Fruit fly (Drosophila melanogaster) whole organism, embryonic: Measurements from ENCODE around the gene CG5516.

Experiments
- ATbp ChIP-seq: fragments of 200-800 bp; sonication (Bioruptor generic); optimal IDR thresholded peaks from 2 replicates; lab custom pipeline; 2017; ENCODE audit warnings: missing biosample characterization, mild to moderate bottlenecking, missing genetic modification characterization, missing genetic modification reagents
- Antp ChIP-seq: fragments of 200-800 bp; sonication (Bioruptor generic); optimal IDR thresholded peaks from 3 replicates; lab custom pipeline; 2016; ENCODE audit warnings: missing biosample characterization, missing genetic modification characterization
- CG10209 ChIP-seq: fragments of 200-800 bp; sonication (Bioruptor generic); optimal IDR thresholded peaks from 3 replicates; lab custom pipeline; 2017; ENCODE audit warnings: missing biosample characterization, mild to moderate bottlenecking, missing genetic modification characterization, missing genetic modification reagents
- CG10366 ChIP-seq: fragments of 200-800 bp; sonication (Bioruptor generic); IDR thresholded peaks from 2 replicates; pipeline ENCODE4 v1.3.6; 2022; ENCODE audit warnings: missing biosample characterization, missing genetic modification characterization
- CG12769 ChIP-seq: fragments of 200-800 bp; sonication (Bioruptor generic); optimal IDR thresholded peaks from 2 replicates; lab custom pipeline; 2019; ENCODE audit warnings: missing biosample characterization, mild to moderate bottlenecking, missing genetic modification characterization, moderate library complexity
- CG13287 ChIP-seq: fragments of 200-800 bp; sonication (Bioruptor generic); IDR thresholded peaks from 2 replicates; pipeline ENCODE4 v1.3.6; 2022; ENCODE audit warnings: missing biosample characterization, missing genetic modification characterization; ENCODE audit not compliant: partially characterized antibody
- CG14014 ChIP-seq: fragments of 200-800 bp; sonication (Bioruptor generic); IDR thresholded peaks from 2 replicates; pipeline ENCODE4 v1.3.6; 2022; ENCODE audit warnings: missing biosample characterization, missing genetic modification characterization
- CG14710 ChIP-seq: fragments of 200-800 bp; sonication (Bioruptor generic); optimal IDR thresholded peaks from 3 replicates; lab custom pipeline; 2019; ENCODE audit warnings: missing biosample characterization, mild to moderate bottlenecking, missing genetic modification characterization, moderate library complexity
- CG18262 ChIP-seq: fragments of 200-800 bp; optimal IDR thresholded peaks from 3 replicates; lab custom pipeline; 2019; ENCODE audit warnings: missing biosample characterization, mild to moderate bottlenecking, missing genetic modification characterization, moderate library complexity
- CG18476 ChIP-seq: fragments of 200-800 bp; sonication (Bioruptor generic); optimal IDR thresholded peaks from 2 replicates; lab custom pipeline; 2016; ENCODE audit warnings: missing biosample characterization, mild to moderate bottlenecking, missing genetic modification characterization
- CG18599 ChIP-seq: fragments of 200-800 bp; sonication (Bioruptor generic); optimal IDR thresholded peaks from 3 replicates; lab custom pipeline; 2017; ENCODE audit warnings: missing biosample characterization, missing genetic modification characterization, mild to moderate bottlenecking, moderate library complexity, missing genetic modification reagents
- CG31441 ChIP-seq: fragments of 200-800 bp; sonication (Bioruptor generic); IDR thresholded peaks from 2 replicates; pipeline ENCODE4 v1.3.6; 2022; ENCODE audit warnings: missing biosample characterization, missing genetic modification characterization
- CG4328 ChIP-seq: fragments of 200-800 bp; sonication (Bioruptor generic); optimal IDR thresholded peaks from 3 replicates; lab custom pipeline; 2017; ENCODE audit warnings: missing biosample characterization, missing genetic modification reagents, missing genetic modification characterization
- CG4360 ChIP-seq: fragments of 200-800 bp; sonication (Bioruptor generic); IDR thresholded peaks from 2 replicates; pipeline ENCODE4 v1.3.6; 2022; ENCODE audit warnings: missing biosample characterization, missing genetic modification characterization
- CG6765 ChIP-seq: fragments of 200-800 bp; sonication (Bioruptor generic); optimal IDR thresholded peaks from 3 replicates; lab custom pipeline; 2017; ENCODE audit warnings: missing biosample characterization, mild to moderate bottlenecking, missing genetic modification characterization
- CG6854 ChIP-seq: fragments of 200-800 bp; sonication (Bioruptor generic); optimal IDR thresholded peaks from 3 replicates; lab custom pipeline; 2017; ENCODE audit warnings: missing biosample characterization, mild to moderate bottlenecking, missing genetic modification characterization
- CG7357 ChIP-seq: fragments of 200-800 bp; sonication (Bioruptor generic); IDR thresholded peaks from 3 replicates; pipeline ENCODE4 v1.3.6; 2022; ENCODE audit warnings: missing biosample characterization, missing genetic modification characterization
- CG7839 ChIP-seq: fragments of 200-800 bp; sonication (Bioruptor generic); optimal IDR thresholded peaks from 3 replicates; lab custom pipeline; 2018; ENCODE audit warnings: missing biosample characterization, mild to moderate bottlenecking, missing genetic modification characterization, moderate library complexity
- CG7928 ChIP-seq: fragments of 200-800 bp; sonication (Bioruptor generic); optimal IDR thresholded peaks from 2 replicates; lab custom pipeline; 2017; ENCODE audit warnings: missing biosample characterization, mild to moderate bottlenecking, missing genetic modification characterization
- CG7963 ChIP-seq: fragments of 200-800 bp; sonication (Bioruptor generic); IDR thresholded peaks from 3 replicates; pipeline ENCODE4 v1.3.6; 2022; ENCODE audit warnings: missing biosample characterization, missing genetic modification characterization; ENCODE audit not compliant: partially characterized antibody
- CG8765 ChIP-seq: fragments of 200-800 bp; sonication (Bioruptor generic); IDR thresholded peaks from 2 replicates; pipeline ENCODE4 v1.3.6; 2022; ENCODE audit warnings: missing biosample characterization, missing genetic modification characterization
- CG9609 ChIP-seq: fragments of 200-800 bp; sonication (Bioruptor generic); optimal IDR thresholded peaks from 3 replicates; lab custom pipeline; 2016; ENCODE audit warnings: missing biosample characterization, missing genetic modification characterization
- CHES-1-like ChIP-seq: fragments of 200-800 bp; sonication (Bioruptor generic); optimal IDR thresholded peaks from 2 replicates; lab custom pipeline; 2016; ENCODE audit warnings: missing biosample characterization, missing genetic modification characterization
- D19B ChIP-seq: fragments of 200-800 bp; sonication (Bioruptor generic); optimal IDR thresholded peaks from 2 replicates; lab custom pipeline; 2017; ENCODE audit warnings: missing biosample characterization, mild to moderate bottlenecking, missing genetic modification characterization
- E2f1 ChIP-seq: fragments of 200-800 bp; sonication (Bioruptor generic); IDR thresholded peaks from 2 replicates; pipeline ENCODE4 v1.3.6; 2022; ENCODE audit warnings: missing biosample characterization, missing genetic modification characterization
- Hr3 ChIP-seq: fragments of 200-800 bp; sonication (Bioruptor generic); optimal IDR thresholded peaks from 3 replicates; lab custom pipeline; 2016; ENCODE audit warnings: missing biosample characterization, missing genetic modification characterization
- NC2β ChIP-seq: fragments of 200-800 bp; sonication (Bioruptor generic); optimal IDR thresholded peaks from 2 replicates; lab custom pipeline; 2016; ENCODE audit warnings: missing biosample characterization, missing genetic modification characterization
- Nf-YB ChIP-seq: fragments of 200-800 bp; sonication (Bioruptor generic); optimal IDR thresholded peaks from 3 replicates; lab custom pipeline; 2019; ENCODE audit warnings: missing biosample characterization, mild to moderate bottlenecking, missing genetic modification characterization, moderate library complexity
- Taf1 ChIP-seq: fragments of 200-800 bp; sonication (Bioruptor generic); IDR thresholded peaks from 2 replicates; pipeline ENCODE4 v1.3.6; 2022; ENCODE audit warnings: missing biosample characterization, missing genetic modification characterization
- Xbp1 ChIP-seq: fragments of 200-800 bp; sonication (Bioruptor generic); optimal IDR thresholded peaks from 3 replicates; lab custom pipeline; 2016; ENCODE audit warnings: missing biosample characterization, mild to moderate bottlenecking, missing genetic modification characterization
- abd-A ChIP-seq: fragments of 200-800 bp; sonication (Bioruptor generic); optimal IDR thresholded peaks from 3 replicates; lab custom pipeline; 2019; ENCODE audit warnings: missing biosample characterization, mild to moderate bottlenecking, missing genetic modification characterization, moderate library complexity
- ara ChIP-seq: fragments of 200-800 bp; sonication (Bioruptor generic); IDR thresholded peaks from 2 replicates; pipeline ENCODE4 v1.3.6; 2022; ENCODE audit warnings: missing biosample characterization, missing genetic modification characterization
- caup ChIP-seq: fragments of 200-800 bp; sonication (Bioruptor generic); optimal IDR thresholded peaks from 3 replicates; lab custom pipeline; 2017; ENCODE audit warnings: missing biosample characterization, mild to moderate bottlenecking, missing genetic modification characterization, moderate library complexity; ENCODE audit not compliant: severe bottlenecking
- chn ChIP-seq: fragments of 200-800 bp; sonication (Bioruptor generic); optimal IDR thresholded peaks from 2 replicates; lab custom pipeline; 2016; ENCODE audit warnings: missing biosample characterization, missing genetic modification characterization
- dm ChIP-seq: fragments of 200-800 bp; sonication (Bioruptor generic); optimal IDR thresholded peaks from 3 replicates; lab custom pipeline; 2016; ENCODE audit warnings: missing biosample characterization, missing genetic modification characterization
- ems ChIP-seq: fragments of 200-800 bp; sonication (Bioruptor generic); optimal IDR thresholded peaks from 3 replicates; lab custom pipeline; 2016; ENCODE audit warnings: missing biosample characterization, missing genetic modification characterization
- eve ChIP-seq, 2 experiments: fragments of >200 bp; optimal IDR thresholded peaks; 2 replicates each; lab custom pipeline; 2017; ENCODE audit warnings: missing biosample characterization in 2 of 2, missing genetic modification characterization in 2 of 2
- exex ChIP-seq: fragments of 200-800 bp; sonication (Bioruptor generic); optimal IDR thresholded peaks from 4 replicates; lab custom pipeline; 2018; ENCODE audit warnings: missing biosample characterization, mild to moderate bottlenecking, missing genetic modification characterization, moderate library complexity
- fd102C ChIP-seq: fragments of 200-800 bp; sonication (Bioruptor generic); optimal IDR thresholded peaks from 2 replicates; lab custom pipeline; 2018; ENCODE audit warnings: missing biosample characterization, mild to moderate bottlenecking, missing genetic modification characterization, moderate library complexity
- fd64A ChIP-seq: fragments of 200-800 bp; sonication (Bioruptor generic); optimal IDR thresholded peaks from 3 replicates; lab custom pipeline; 2018; ENCODE audit warnings: missing biosample characterization, mild to moderate bottlenecking, missing genetic modification characterization
- gsb ChIP-seq: fragments of 200-800 bp; sonication (Bioruptor generic); IDR thresholded peaks from 2 replicates; pipeline ENCODE4 v1.3.6; 2022; ENCODE audit warnings: missing biosample characterization, missing genetic modification characterization
- hkb ChIP-seq, 2 experiments: fragments of 200-800 bp in 1 of 2; fragments of >200 bp in 1 of 2; sonication (Bioruptor generic) in 1 of 2; IDR thresholded peaks in 1 of 2; optimal IDR thresholded peaks in 1 of 2; 2 replicates each; pipeline versions ENCODE4 v1.3.6 to Lab custom; 2017 to 2022; ENCODE audit warnings: missing biosample characterization in 1 of 2, missing genetic modification characterization in 1 of 2
- nau ChIP-seq: fragments of 200-800 bp; sonication (Bioruptor generic); optimal IDR thresholded peaks from 3 replicates; lab custom pipeline; 2017; ENCODE audit warnings: missing biosample characterization, mild to moderate bottlenecking, missing genetic modification characterization, missing genetic modification reagents
- nerfin-1 ChIP-seq: fragments of 200-800 bp; sonication (Bioruptor generic); optimal IDR thresholded peaks from 3 replicates; lab custom pipeline; 2019; ENCODE audit warnings: missing biosample characterization, mild to moderate bottlenecking, missing genetic modification characterization, moderate library complexity
- sc ChIP-seq, 3 experiments: fragments of >200 bp in 2 of 3; fragments of 200-800 bp in 1 of 3; sonication (Bioruptor generic) in 1 of 3; optimal IDR thresholded peaks; 2 replicates in 2 of 3; 3 replicates in 1 of 3; lab custom pipeline; 2017; ENCODE audit warnings: mild to moderate bottlenecking in 1 of 3, missing biosample characterization in 1 of 3, missing genetic modification characterization in 1 of 3, missing genetic modification reagents in 1 of 3
- sna ChIP-seq: fragments of 200-800 bp; sonication (Bioruptor generic); IDR thresholded peaks from 2 replicates; pipeline ENCODE4 v1.3.6; 2022; ENCODE audit warnings: missing biosample characterization, missing genetic modification characterization; ENCODE audit not compliant: partially characterized antibody
- so ChIP-seq: fragments of 200-800 bp; sonication (Bioruptor generic); IDR thresholded peaks from 3 replicates; pipeline ENCODE4 v1.3.6; 2022; ENCODE audit warnings: missing biosample characterization, missing genetic modification characterization
- sqz ChIP-seq: fragments of 200-800 bp; sonication (Bioruptor generic); optimal IDR thresholded peaks from 3 replicates; lab custom pipeline; 2018; ENCODE audit warnings: missing biosample characterization, mild to moderate bottlenecking, missing genetic modification characterization
- stc ChIP-seq: fragments of 200-800 bp; sonication (Bioruptor generic); IDR thresholded peaks from 2 replicates; pipeline ENCODE4 v1.3.6; 2022; ENCODE audit warnings: missing biosample characterization, missing genetic modification characterization

CG5516 gene

dm6 chr3R:15965169-15965568 is 1.5 kb downstream of the CG5516 start, which contains the start of the genes CG32856 and Rbf2 (continued):
- TF ChIP-seq E2f1 (GFP tag; lab: Robert Waterston, UW), result no peak
- TF ChIP-seq Taf1 (GFP tag; lab: Robert Waterston, UW), result 0 out of 2 replicates have a peak, but pooled peaks have one; percentile 13
- TF ChIP-seq CHES-1-like (GFP tag; lab: Kevin White, UChicago), result peak; percentile 81
- TF ChIP-seq CG12769 (tag; lab: Kevin White, UChicago), result no peak
- TF ChIP-seq CG7839 (tag; lab: Kevin White, UChicago), result peak; percentile 91
- TF ChIP-seq CG18262 (tag; lab: Kevin White, UChicago), result peak; percentile 73
- peak; percentile 9 for TF ChIP-seq ems (GFP tag; lab: Kevin White, UChicago)
- TF ChIP-seq so (GFP tag; lab: Robert Waterston, UW), result no peak; the same call in 1 of the 3 replicates
- TF ChIP-seq CG7963, result peak; percentile 90
- TF ChIP-seq fd64A (GFP tag; lab: Kevin White, UChicago), result no peak
- peak; percentile 50 for TF ChIP-seq CG6765 (GFP tag; lab: Kevin White, UChicago)
- peak; percentile 71 for TF ChIP-seq dm
- peak; percentile 68 for TF ChIP-seq CG9609 (GFP tag; lab: Kevin White, UChicago)
- TF ChIP-seq CG14710, result peak; percentile 56
- TF ChIP-seq ATbp, result peak; percentile 52
- TF ChIP-seq chn (GFP tag; lab: Kevin White, UChicago), result peak; percentile 80
- no peak for TF ChIP-seq CG7928 (GFP tag; lab: Kevin White, UChicago)
- TF ChIP-seq sna (GFP tag; lab: Robert Waterston, UW), result peak; percentile 70
- no peak for TF ChIP-seq fd102C (GFP tag; lab: Kevin White, UChicago)
- no peak for TF ChIP-seq CG4360 (GFP tag; lab: Robert Waterston, UW)
- no peak for TF ChIP-seq sqz (GFP tag; lab: Kevin White, UChicago)
- peak; percentile 84 for TF ChIP-seq CG13287
- peak; percentile 50 for TF ChIP-seq Antp (GFP tag; lab: Kevin White, UChicago)
- no peak for TF ChIP-seq CG6854
- peak; percentile 80 for TF ChIP-seq Hr3 (GFP tag; lab: Kevin White, UChicago)
- no peak for TF ChIP-seq ara
- no peak for TF ChIP-seq CG8765
- peak; percentile 88 for TF ChIP-seq Xbp1
- no peak for TF ChIP-seq sc (optimal IDR thresholded peaks at IDR 0.05; lab: Kevin White, UChicago)
- no peak for TF ChIP-seq sc (GFP tag; optimal IDR thresholded peaks at IDR 0.05; lab: Kevin White, UChicago)
- TF ChIP-seq CG18476 (GFP tag; lab: Kevin White, UChicago), result no peak
- TF ChIP-seq eve (GFP tag; optimal IDR thresholded peaks at IDR 0.05; lab: Kevin White, UChicago), result no peak
- no peak for TF ChIP-seq caup (GFP tag; lab: Kevin White, UChicago)
- TF ChIP-seq exex (tag; lab: Kevin White, UChicago), result peak; percentile 8
- TF ChIP-seq Nf-YB (GFP tag; lab: Kevin White, UChicago), result peak; percentile 64
- TF ChIP-seq CG10366 (GFP tag; lab: Robert Waterston, UW), result peak; percentile 80
- TF ChIP-seq nerfin-1 (tag; lab: Kevin White, UChicago), result peak; percentile 75
- TF ChIP-seq CG18599 (GFP tag; lab: Kevin White, UChicago), result no peak
- peak; percentile 8 for TF ChIP-seq NC2β (GFP tag; lab: Kevin White, UChicago)
- no peak for TF ChIP-seq hkb (optimal IDR thresholded peaks at IDR 0.05; lab: Kevin White, UChicago)
- peak; percentile 73 for TF ChIP-seq hkb (GFP tag; IDR thresholded peaks at IDR 0.05; lab: Robert Waterston, UW)
- TF ChIP-seq CG7357 (GFP tag; lab: Robert Waterston, UW), result 0 out of 3 replicates have a peak, but pooled peaks have one; percentile 16
- TF ChIP-seq CG14014 (GFP tag; lab: Robert Waterston, UW), result peak; percentile 77
- no peak for TF ChIP-seq abd-A (tag; lab: Kevin White, UChicago)
- TF ChIP-seq gsb (GFP tag; lab: Robert Waterston, UW), result no peak
- no peak for TF ChIP-seq stc (GFP tag; lab: Robert Waterston, UW)
- TF ChIP-seq CG31441 (GFP tag; lab: Robert Waterston, UW), result 0 out of 2 replicates have a peak, but pooled peaks have one; percentile 20
- TF ChIP-seq CG10209 (GFP tag; lab: Kevin White, UChicago), result peak; percentile 73
- TF ChIP-seq D19B (GFP tag; lab: Kevin White, UChicago), result no peak
- TF ChIP-seq CG4328, result no peak
- no peak for TF ChIP-seq nau (GFP tag; lab: Kevin White, UChicago)
